Worm (Caenorhabditis elegans): ENCODE results near the gene Y73B3A.1.
"Not testable (repeated sequence)": the region's sequence is repeated elsewhere in the genome, so short reads cannot be mapped to it uniquely, and the experiment has no call there.

DNA sequence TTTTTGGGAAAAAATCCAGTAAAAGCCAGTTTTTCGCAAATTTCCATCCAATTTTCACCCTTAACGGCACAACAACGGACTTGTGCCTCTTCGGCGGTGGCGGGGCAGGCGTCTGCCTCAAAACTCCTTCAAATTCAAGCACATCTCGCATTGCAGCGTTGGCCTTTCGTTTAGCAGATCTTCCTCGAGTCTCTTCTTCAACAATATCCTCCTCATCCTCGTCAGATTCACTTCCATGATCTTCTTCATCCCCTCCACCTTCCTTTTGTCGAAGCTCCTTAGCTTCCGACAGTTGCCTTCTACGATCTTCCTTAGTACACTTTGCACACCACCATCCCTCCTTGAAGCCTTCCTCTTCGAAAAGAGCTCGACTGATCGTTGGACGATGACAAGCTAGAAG lies 37.9 kb downstream of the Y73B3A.1 start:
- TF ChIP-seq nhr-90 (tag; optimal IDR thresholded peaks at IDR 0.05); F55B11.4 (tag; optimal IDR thresholded peaks at IDR 0.05; ENCODE audit: borderline replicate concordance, insufficient read depth); pha-4 (tag; optimal IDR thresholded peaks at IDR 0.05); ama-1 (optimal IDR thresholded peaks at IDR 0.05); ama-1 (GFP tag; optimal IDR thresholded peaks at IDR 0.05); F57C9.4 (tag; optimal IDR thresholded peaks at IDR 0.05); egl-18 (GFP tag; IDR thresholded peaks at IDR 0.05); dpff-1 (tag; optimal IDR thresholded peaks at IDR 0.05); attf-3 (GFP tag; conservative IDR thresholded peaks at IDR 0.05); dox-1 (GFP tag; IDR thresholded peaks at IDR 0.05); dpl-1 (GFP tag; optimal IDR thresholded peaks at IDR 0.05); lir-1 (GFP tag; conservative IDR thresholded peaks at IDR 0.05); zfh-2 (GFP tag; conservative IDR thresholded peaks at IDR 0.05): not testable (repeated sequence)

Data from whole organism, young adult.